Fruit fly (Drosophila melanogaster): ENCODE measurements around the gene sqd.
A peak's percentile ranks its signal among the peaks of the same experiment; 100 is the strongest.

The sqd gene

dm6 chr3R:13683624-13684568, 37.8 kb upstream of the sqd start, which contains the start of gene flfl (continued):
- TF ChIP-seq Atf3 (GFP tag; optimal IDR thresholded peaks at IDR 0.05) = peak; percentile 31
- TF ChIP-seq D19A (tag; optimal IDR thresholded peaks at IDR 0.05) = peak; percentile 30
- no peak for TF ChIP-seq Awh (GFP tag; IDR thresholded peaks at IDR 0.05)
- TF ChIP-seq CG1832 (GFP tag; optimal IDR thresholded peaks at IDR 0.05) = peak; percentile 37
- peak; percentile 34 for TF ChIP-seq CG13624 (GFP tag; optimal IDR thresholded peaks at IDR 0.05)
- TF ChIP-seq CG9727 (GFP tag; optimal IDR thresholded peaks at IDR 0.05) = peak; percentile 27
- peak; percentile 85 for TF ChIP-seq CG8478 (optimal IDR thresholded peaks at IDR 0.05)
- no peak for TF ChIP-seq CG18476 (GFP tag; optimal IDR thresholded peaks at IDR 0.05)
- TF ChIP-seq Lim3 (GFP tag; IDR thresholded peaks at IDR 0.05) = no peak
- TF ChIP-seq CG34376 (GFP tag; optimal IDR thresholded peaks at IDR 0.05) = peak; percentile 54
- TF ChIP-seq zfh2 (GFP tag; optimal IDR thresholded peaks at IDR 0.05) = peak; percentile 2
- no peak for TF ChIP-seq CG14050 (GFP tag; IDR thresholded peaks at IDR 0.05)
- TF ChIP-seq pum (GFP tag; optimal IDR thresholded peaks at IDR 0.05) = peak; percentile 13
- TF ChIP-seq Trl (optimal IDR thresholded peaks at IDR 0.05) = peak; percentile 100
- peak; percentile 61 for TF ChIP-seq Trl (GFP tag; optimal IDR thresholded peaks at IDR 0.05)
- TF ChIP-seq CoRest (tag; optimal IDR thresholded peaks at IDR 0.05) = peak; percentile 35

dm6 chr3R:13682994-13683623, 37.0 kb upstream of the sqd start:
- no peak for TF ChIP-seq CG14050 (GFP tag; IDR thresholded peaks at IDR 0.05)
- TF ChIP-seq CG8944 (GFP tag; optimal IDR thresholded peaks at IDR 0.05) = no peak
- no peak for TF ChIP-seq CG17802 (tag; optimal IDR thresholded peaks at IDR 0.05)
- TF ChIP-seq slbo (GFP tag; IDR thresholded peaks at IDR 0.05) = 0 out of 2 replicates have a peak, but pooled peaks have one; percentile 14
- TF ChIP-seq tna (GFP tag; IDR thresholded peaks at IDR 0.05; ENCODE audit: partially characterized antibody) = 0 out of 2 replicates have a peak, but pooled peaks have one; percentile 31
- TF ChIP-seq Camta (GFP tag; optimal IDR thresholded peaks at IDR 0.05) = no peak
- peak; percentile 23 for TF ChIP-seq Lhr (GFP tag; optimal IDR thresholded peaks at IDR 0.05)
- TF ChIP-seq CG33213 (GFP tag; optimal IDR thresholded peaks at IDR 0.05) = peak; percentile 40
- no peak for TF ChIP-seq psq (GFP tag; optimal IDR thresholded peaks at IDR 0.05)
- TF ChIP-seq CG8359 (GFP tag; optimal IDR thresholded peaks at IDR 0.05; ENCODE audit: borderline replicate concordance) = no peak
- TF ChIP-seq toy (GFP tag; IDR thresholded peaks at IDR 0.05) = no peak
- peak; percentile 1 for TF ChIP-seq lilli (GFP tag; optimal IDR thresholded peaks at IDR 0.05)
- TF ChIP-seq CG18764 (GFP tag; optimal IDR thresholded peaks at IDR 0.05) = no peak
- no peak for TF ChIP-seq CG8290 (GFP tag; optimal IDR thresholded peaks at IDR 0.05)
- peak in 1 of 2 experiments; percentile 22 for TF ChIP-seq CG8290 (tag; optimal IDR thresholded peaks at IDR 0.05)
- peak; percentile 33 for TF ChIP-seq nom (GFP tag; optimal IDR thresholded peaks at IDR 0.05)
- TF ChIP-seq Spps (tag; optimal IDR thresholded peaks at IDR 0.05) = no peak
- TF ChIP-seq CG4707 (GFP tag; optimal IDR thresholded peaks at IDR 0.05) = no peak
- no peak for TF ChIP-seq Atf3 (GFP tag; optimal IDR thresholded peaks at IDR 0.05)
- TF ChIP-seq slou (GFP tag; optimal IDR thresholded peaks at IDR 0.05) = no peak
- no peak for TF ChIP-seq Rx (GFP tag; IDR thresholded peaks at IDR 0.05)
- TF ChIP-seq gsb (GFP tag; IDR thresholded peaks at IDR 0.05) = no peak
- TF ChIP-seq CG11723 (GFP tag; optimal IDR thresholded peaks at IDR 0.05) = no peak
- TF ChIP-seq ind (GFP tag; optimal IDR thresholded peaks at IDR 0.05) = no peak
- TF ChIP-seq gfzf (GFP tag; optimal IDR thresholded peaks at IDR 0.05) = peak; percentile 86
- peak in 1 of 3 experiments; percentile 64 for TF ChIP-seq Stat92E (GFP tag; optimal IDR thresholded peaks at IDR 0.05)
- no peak for TF ChIP-seq vnd (GFP tag; IDR thresholded peaks at IDR 0.05; ENCODE audit: partially characterized antibody)
- no peak for TF ChIP-seq CG7357 (GFP tag; IDR thresholded peaks at IDR 0.05)
- TF ChIP-seq Ets65A (GFP tag) = peak; percentile 71
- no peak for TF ChIP-seq oc (tag; optimal IDR thresholded peaks at IDR 0.05)
- TF ChIP-seq croc (GFP tag; conservative IDR thresholded peaks at IDR 0.05) = no peak
- no peak for TF ChIP-seq CG17612 (GFP tag; IDR thresholded peaks at IDR 0.05)
- no peak for TF ChIP-seq Hand (GFP tag; optimal IDR thresholded peaks at IDR 0.05)
- no peak for TF ChIP-seq CG4360 (GFP tag; IDR thresholded peaks at IDR 0.05)
